Worm (Caenorhabditis elegans): ENCODE data around the gene C25F6.8.

The C25F6.8 gene

ce11 chrX:5414250-5414649 is 33.8 kb upstream of the C25F6.8 start, which contains the start of gene C41A3.2:
TSS of gene C41A3.2 (minus strand) at chrX:5414350.
- TF ChIP-seq pbrm-1 (GFP tag; IDR thresholded peaks at IDR 0.05) (no peak), madf-3 (GFP tag; IDR thresholded peaks at IDR 0.05) (0 out of 2 replicates have a peak, but pooled peaks have one; percentile 32), Y53G8AR.9 (GFP tag; conservative IDR thresholded peaks at IDR 0.05) (no peak), F39B2.1 (GFP tag; IDR thresholded peaks at IDR 0.05) (no peak), sea-2 (GFP tag; IDR thresholded peaks at IDR 0.05) (no peak), K12H6.12 (tag; optimal IDR thresholded peaks at IDR 0.05) (no peak), ekl-4 (GFP tag; IDR thresholded peaks at IDR 0.05) (no peak), nfya-2 (GFP tag; IDR thresholded peaks at IDR 0.05) (no peak)

- TF ChIP-seq K11D2.4 (GFP tag; IDR thresholded peaks at IDR 0.05), result peak; percentile 98
- TF ChIP-seq die-1 (tag; optimal IDR thresholded peaks at IDR 0.05), result peak; percentile 42
- peak; percentile 94 for TF ChIP-seq madf-10 (tag; optimal IDR thresholded peaks at IDR 0.05)
- TF ChIP-seq cebp-1 (GFP tag; IDR thresholded peaks at IDR 0.05), result peak; percentile 71
- peak; percentile 97 for TF ChIP-seq cebp-1 (tag; optimal IDR thresholded peaks at IDR 0.05)
- TF ChIP-seq rpc-1 (optimal IDR thresholded peaks at IDR 0.05), result peak; percentile 16
- no peak for TF ChIP-seq rpc-1 (tag; optimal IDR thresholded peaks at IDR 0.05)
- no peak for TF ChIP-seq snpc-1.1 (tag; optimal IDR thresholded peaks at IDR 0.05; ENCODE audit: insufficient read depth)
- TF ChIP-seq rec-8 (tag; optimal IDR thresholded peaks at IDR 0.05), result peak in 1 of 2 experiments; percentile 62
- TF ChIP-seq Y79H2A.3 (GFP tag; conservative IDR thresholded peaks at IDR 0.05), result no peak
- TF ChIP-seq hmg-1.2 (GFP tag; IDR thresholded peaks at IDR 0.05), result peak; percentile 86
- peak; percentile 99 for TF ChIP-seq Y56A3A.18 (GFP tag; IDR thresholded peaks at IDR 0.05)
- peak; percentile 99 for TF ChIP-seq B0336.3 (GFP tag; IDR thresholded peaks at IDR 0.05)
- peak; percentile 100 for TF ChIP-seq lin-40 (tag; optimal IDR thresholded peaks at IDR 0.05)
- TF ChIP-seq F52B5.7 (tag; optimal IDR thresholded peaks at IDR 0.05), result peak; percentile 70
- TF ChIP-seq B0019.2 (GFP tag; conservative IDR thresholded peaks at IDR 0.05), result no peak
- TF ChIP-seq hrde-1 (tag; optimal IDR thresholded peaks at IDR 0.05; ENCODE audit: borderline replicate concordance), result no peak
- peak; percentile 18 for TF ChIP-seq mel-28 (tag; optimal IDR thresholded peaks at IDR 0.05; ENCODE audit: borderline replicate concordance)
- peak; percentile 94 for TF ChIP-seq rcor-1 (GFP tag; IDR thresholded peaks at IDR 0.05)
- TF ChIP-seq aptf-2 (GFP tag; conservative IDR thresholded peaks at IDR 0.05), result no peak
- no peak for TF ChIP-seq efl-1 (GFP tag; optimal IDR thresholded peaks at IDR 0.05)
- no peak for TF ChIP-seq F55B11.4 (tag; optimal IDR thresholded peaks at IDR 0.05; ENCODE audit: borderline replicate concordance, insufficient read depth)
- TF ChIP-seq lin-54 (GFP tag; optimal IDR thresholded peaks at IDR 0.05), result peak; percentile 86
- peak; percentile 70 for TF ChIP-seq ceh-79 (tag; optimal IDR thresholded peaks at IDR 0.05)
- TF ChIP-seq Y67H2A.10 (GFP tag; conservative IDR thresholded peaks at IDR 0.05), result no peak
- peak; percentile 95 for TF ChIP-seq hmg-20 (GFP tag; IDR thresholded peaks at IDR 0.05)
- TF ChIP-seq madf-3 (GFP tag; IDR thresholded peaks at IDR 0.05), result 0 out of 2 replicates have a peak, but pooled peaks have one; percentile 75
- peak; percentile 55 for TF ChIP-seq mxl-1 (tag; optimal IDR thresholded peaks at IDR 0.05)
- peak; percentile 92 for TF ChIP-seq K12H6.12 (tag; optimal IDR thresholded peaks at IDR 0.05)
- TF ChIP-seq ceh-40 (GFP tag; IDR thresholded peaks at IDR 0.05), result peak; percentile 51; the same call in 1 of the 2 replicates
- TF ChIP-seq ets-4 (GFP tag; optimal IDR thresholded peaks at IDR 0.05), result peak; percentile 91
- TF ChIP-seq nhr-120 (GFP tag; IDR thresholded peaks at IDR 0.05), result peak; percentile 81; the same call in 1 of the 2 replicates
- TF ChIP-seq F49E8.2 (tag; optimal IDR thresholded peaks at IDR 0.05; ENCODE audit: insufficient read depth), result no peak
- TF ChIP-seq pbrm-1 (GFP tag; IDR thresholded peaks at IDR 0.05), result peak; percentile 92
- TF ChIP-seq bed-1 (GFP tag; IDR thresholded peaks at IDR 0.05), result 0 out of 2 replicates have a peak, but pooled peaks have one; percentile 74
- TF ChIP-seq snpc-4 (GFP tag; optimal IDR thresholded peaks at IDR 0.05), result no peak
- TF ChIP-seq snpc-4 (tag; optimal IDR thresholded peaks at IDR 0.05), result peak in 1 of 4 experiments; percentile 68
- no peak for TF ChIP-seq athp-1 (tag; optimal IDR thresholded peaks at IDR 0.05)
- TF ChIP-seq ceh-100 (GFP tag; IDR thresholded peaks at IDR 0.05), result peak; percentile 72
- TF ChIP-seq ztf-3 (GFP tag; optimal IDR thresholded peaks at IDR 0.05), result peak; percentile 89
- TF ChIP-seq xnd-1 (tag; optimal IDR thresholded peaks at IDR 0.05), result no peak
- peak; percentile 56 for TF ChIP-seq attf-3 (GFP tag; conservative IDR thresholded peaks at IDR 0.05)
Measured at ce11 chrX:5429335-5429734, 18.7 kb upstream of the C25F6.8 start.

All from whole organism, young adult.